Worm (Caenorhabditis elegans) whole organism, L2 larva: ENCODE results near the gene Y62H9A.16.

Experiments
- F13H6.1 ChIP-seq: sonication (generic microtip); optimal IDR thresholded peaks from 2 replicates; lab custom pipeline; 2016; ENCODE audit warnings: missing genetic modification characterization, missing compliant biosample characterization
- R02D3.7 ChIP-seq: fragments of 150-350 bp; optimal IDR thresholded peaks from 2 replicates; lab custom pipeline; 2014; ENCODE audit warnings: missing biosample characterization, missing genetic modification characterization
- Y55F3AM.14 ChIP-seq: fragments of 200-800 bp; sonication (Bioruptor generic); optimal IDR thresholded peaks from 2 replicates; lab custom pipeline; 2018; ENCODE audit warnings: mild to moderate bottlenecking, missing genetic modification characterization, missing compliant biosample characterization
- ZK546.5 ChIP-seq: sonication (generic microtip); optimal IDR thresholded peaks from 2 replicates; lab custom pipeline; 2017; ENCODE audit warnings: missing biosample characterization, missing genetic modification characterization
- alr-1 ChIP-seq: fragments of 150-350 bp; optimal IDR thresholded peaks from 2 replicates; lab custom pipeline; 2014; ENCODE audit warnings: missing biosample characterization, missing genetic modification characterization
- ceh-16 ChIP-seq: fragments of 150-350 bp; optimal IDR thresholded peaks from 2 replicates; lab custom pipeline; 2014; ENCODE audit warnings: missing biosample characterization, missing genetic modification characterization
- egl-27 ChIP-seq: sonication (generic microtip); optimal IDR thresholded peaks from 3 replicates; lab custom pipeline; 2017; ENCODE audit warnings: missing biosample characterization, missing genetic modification reagents, missing genetic modification characterization
- elt-1 ChIP-seq: fragments of 150-350 bp; optimal IDR thresholded peaks from 2 replicates; lab custom pipeline; 2014; ENCODE audit warnings: missing biosample characterization, missing genetic modification characterization
- elt-3 ChIP-seq: sonication (generic microtip); optimal IDR thresholded peaks from 2 replicates; lab custom pipeline; 2017; ENCODE audit warnings: missing biosample characterization, missing genetic modification characterization
- fos-1 ChIP-seq: fragments of 150-350 bp; optimal IDR thresholded peaks from 2 replicates; lab custom pipeline; 2014; ENCODE audit warnings: missing biosample characterization, missing genetic modification characterization
- lin-11 ChIP-seq: fragments of 150-350 bp; sonication (generic microtip); optimal IDR thresholded peaks from 2 replicates; lab custom pipeline; 2014; ENCODE audit warnings: missing biosample characterization, missing genetic modification characterization, inconsistent platforms, mixed read lengths
- lin-13 ChIP-seq: fragments of 150-350 bp; optimal IDR thresholded peaks from 2 replicates; lab custom pipeline; 2014; ENCODE audit warnings: missing biosample characterization, missing genetic modification reagents, missing genetic modification characterization
- lin-39 ChIP-seq: fragments of 150-350 bp; optimal IDR thresholded peaks from 2 replicates; lab custom pipeline; 2014; ENCODE audit warnings: missing biosample characterization, missing genetic modification reagents, missing genetic modification characterization
- lsy-2 ChIP-seq, 2 experiments: fragments of 150-350 bp in 1 of 2; sonication (generic microtip) in 1 of 2; optimal IDR thresholded peaks; 2 replicates each; lab custom pipeline; 2014 to 2017; ENCODE audit warnings: missing biosample characterization in 2 of 2, missing genetic modification characterization in 2 of 2
- mbf-1 ChIP-seq: sonication (generic microtip); optimal IDR thresholded peaks from 2 replicates; lab custom pipeline; 2017; ENCODE audit warnings: missing biosample characterization, missing genetic modification characterization
- mdl-1 ChIP-seq, 2 experiments: fragments of 150-350 bp in 1 of 2; sonication (generic microtip) in 1 of 2; optimal IDR thresholded peaks; 2 replicates each; lab custom pipeline; 2017; ENCODE audit warnings: missing biosample characterization in 2 of 2, missing genetic modification characterization in 2 of 2
- nhr-10 ChIP-seq: sonication (generic microtip); optimal IDR thresholded peaks from 2 replicates; lab custom pipeline; 2017; ENCODE audit warnings: missing biosample characterization, missing genetic modification characterization
- nhr-11 ChIP-seq: fragments of 150-350 bp; optimal IDR thresholded peaks from 2 replicates; lab custom pipeline; 2014; ENCODE audit warnings: missing biosample characterization, missing genetic modification characterization
- nhr-12 ChIP-seq: fragments of 150-350 bp; optimal IDR thresholded peaks from 2 replicates; lab custom pipeline; 2014; ENCODE audit warnings: missing biosample characterization, missing genetic modification characterization
- nhr-129 ChIP-seq: fragments of 150-350 bp; optimal IDR thresholded peaks from 2 replicates; lab custom pipeline; 2014; ENCODE audit warnings: missing biosample characterization, missing genetic modification characterization
- nhr-21 ChIP-seq: fragments of 150-350 bp; optimal IDR thresholded peaks from 2 replicates; lab custom pipeline; 2014; ENCODE audit warnings: missing biosample characterization, missing genetic modification characterization
- nhr-237 ChIP-seq: fragments of 150-350 bp; optimal IDR thresholded peaks from 2 replicates; lab custom pipeline; 2014; ENCODE audit warnings: missing biosample characterization, missing genetic modification characterization
- nhr-25 ChIP-seq: fragments of 150-350 bp; sonication (generic microtip); optimal IDR thresholded peaks from 3 replicates; lab custom pipeline; 2014; ENCODE audit warnings: missing biosample characterization, missing genetic modification characterization
- nhr-6 ChIP-seq: fragments of 150-350 bp; optimal IDR thresholded peaks from 2 replicates; lab custom pipeline; 2014; ENCODE audit warnings: missing biosample characterization, missing genetic modification characterization
- nhr-77 ChIP-seq: fragments of 150-350 bp; optimal IDR thresholded peaks from 2 replicates; lab custom pipeline; 2014; ENCODE audit warnings: missing biosample characterization, missing genetic modification characterization
- peb-1 ChIP-seq: fragments of 150-350 bp; optimal IDR thresholded peaks from 2 replicates; lab custom pipeline; 2014; ENCODE audit warnings: missing biosample characterization, missing genetic modification characterization
- skn-1 ChIP-seq: sonication (generic microtip); optimal IDR thresholded peaks from 2 replicates; lab custom pipeline; 2017; ENCODE audit warnings: missing biosample characterization, missing genetic modification characterization
- sma-3 ChIP-seq: sonication (generic microtip); optimal IDR thresholded peaks from 2 replicates; lab custom pipeline; 2016; ENCODE audit warnings: missing genetic modification reagents, missing genetic modification characterization, missing compliant biosample characterization
- snpc-4 ChIP-seq: fragments of 150-350 bp; optimal IDR thresholded peaks from 2 replicates; lab custom pipeline; 2014; ENCODE audit warnings: missing biosample characterization, missing genetic modification characterization
- unc-39 ChIP-seq: fragments of 150-350 bp; optimal IDR thresholded peaks from 2 replicates; lab custom pipeline; 2014; ENCODE audit warnings: missing biosample characterization, missing genetic modification characterization
- unc-55 ChIP-seq: fragments of 150-350 bp; sonication (generic microtip); optimal IDR thresholded peaks from 3 replicates; lab custom pipeline; 2014; ENCODE audit warnings: missing biosample characterization, missing genetic modification reagents, missing genetic modification characterization
- unc-62 ChIP-seq: fragments of 150-350 bp; optimal IDR thresholded peaks from 2 replicates; lab custom pipeline; 2014; ENCODE audit warnings: missing biosample characterization, missing genetic modification reagents, missing genetic modification characterization
- zag-1 ChIP-seq: fragments of 150-350 bp; optimal IDR thresholded peaks from 2 replicates; lab custom pipeline; 2014; ENCODE audit warnings: missing biosample characterization, missing genetic modification characterization
- ztf-11 ChIP-seq: sonication (generic microtip); optimal IDR thresholded peaks from 2 replicates; lab custom pipeline; 2017; ENCODE audit warnings: missing biosample characterization, missing genetic modification characterization
- ztf-4 ChIP-seq: fragments of 150-350 bp; optimal IDR thresholded peaks from 2 replicates; lab custom pipeline; 2014; ENCODE audit warnings: missing biosample characterization, missing genetic modification characterization

Gene Y62H9A.16

DNA sequence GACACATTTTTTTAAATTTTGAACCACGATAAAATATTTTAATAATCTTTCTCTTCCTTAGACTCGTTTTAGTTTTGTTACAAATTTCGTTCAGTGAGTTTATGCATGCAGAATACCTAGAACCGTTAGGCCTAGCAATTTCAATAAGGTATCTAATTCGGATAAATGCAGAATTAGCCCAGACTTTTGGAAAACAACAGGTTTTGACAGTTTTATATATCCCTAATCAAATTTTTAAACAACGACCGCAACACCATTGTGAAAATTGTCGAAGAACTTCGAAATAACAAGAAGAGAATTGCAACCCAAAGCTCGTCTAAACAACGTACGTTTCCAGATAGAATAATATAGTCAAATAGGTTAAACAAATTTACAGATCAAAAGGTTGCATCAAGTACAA lies at the start of gene Y62H9A.16:
Gene Y62H9A.16 (plus strand): TSS at position 301 of the 400 bp plus-strand sequence.
- TF ChIP-seq elt-1: no peak
- no peak for TF ChIP-seq ZK546.5 (tag; lab: Kevin White, UChicago)
- no peak for TF ChIP-seq nhr-10 (tag; lab: Kevin White, UChicago)
- no peak for TF ChIP-seq nhr-77
- TF ChIP-seq Y55F3AM.14: no peak
- TF ChIP-seq unc-62: no peak
- TF ChIP-seq unc-39 (tag; lab: Kevin White, UChicago): no peak
- no peak for TF ChIP-seq unc-55 (GFP tag; lab: Kevin White, UChicago)
- no peak for TF ChIP-seq nhr-25 (tag; lab: Kevin White, UChicago)
- TF ChIP-seq lin-13 (GFP tag; lab: Kevin White, UChicago): no peak
- TF ChIP-seq elt-3 (tag; lab: Kevin White, UChicago): no peak
- TF ChIP-seq alr-1 (tag; lab: Kevin White, UChicago): no peak
- no peak for TF ChIP-seq lin-11
- no peak for TF ChIP-seq egl-27 (tag; lab: Kevin White, UChicago)
- TF ChIP-seq mdl-1 (tag; optimal IDR thresholded peaks at IDR 0.05; lab: Kevin White, UChicago): no peak
- no peak for TF ChIP-seq R02D3.7 (tag; lab: Kevin White, UChicago)
- no peak for TF ChIP-seq nhr-129 (tag; lab: Kevin White, UChicago)
- no peak for TF ChIP-seq peb-1 (tag; lab: Kevin White, UChicago)
- no peak for TF ChIP-seq ztf-4 (tag; lab: Kevin White, UChicago)
- TF ChIP-seq, all 48 proteins: peak for 0

- TF ChIP-seq unc-55 (GFP tag; lab: Kevin White, UChicago): no peak
- no peak for TF ChIP-seq nhr-11 (tag; lab: Kevin White, UChicago)
- no peak for TF ChIP-seq peb-1 (tag; lab: Kevin White, UChicago)
- TF ChIP-seq nhr-21 (tag; lab: Kevin White, UChicago): no peak
- no peak for TF ChIP-seq mdl-1 (tag; optimal IDR thresholded peaks at IDR 0.05; lab: Kevin White, UChicago)
- TF ChIP-seq, all 48 proteins: peak for 0
Measured at ce11 chrX:11869260-11869659, 48.8 kb upstream of the Y62H9A.16 start, which contains the start of gene dot-1.2. Gene dot-1.2, minus strand, starts transcription at chrX:11869360.

- TF ChIP-seq mdl-1 (tag; optimal IDR thresholded peaks at IDR 0.05; lab: Kevin White, UChicago) (no peak), sma-3 (no peak), lin-11 (no peak), skn-1 (tag; lab: Kevin White, UChicago) (no peak), nhr-129 (tag; lab: Kevin White, UChicago) (no peak), nhr-21 (tag; lab: Kevin White, UChicago) (no peak), lin-39 (tag; lab: Kevin White, UChicago) (no peak), nhr-12 (tag; lab: Kevin White, UChicago) (no peak), nhr-237 (tag; lab: Kevin White, UChicago) (no peak), mbf-1 (no peak), lsy-2 (tag; optimal IDR thresholded peaks at IDR 0.05; lab: Kevin White, UChicago) (no peak), snpc-4 (tag; lab: Kevin White, UChicago) (no peak), peb-1 (tag; lab: Kevin White, UChicago) (no peak), fos-1 (tag; lab: Kevin White, UChicago) (no peak)
Measured at ce11 chrX:11870393-11870792, 47.7 kb upstream of the Y62H9A.16 start.

DNA sequence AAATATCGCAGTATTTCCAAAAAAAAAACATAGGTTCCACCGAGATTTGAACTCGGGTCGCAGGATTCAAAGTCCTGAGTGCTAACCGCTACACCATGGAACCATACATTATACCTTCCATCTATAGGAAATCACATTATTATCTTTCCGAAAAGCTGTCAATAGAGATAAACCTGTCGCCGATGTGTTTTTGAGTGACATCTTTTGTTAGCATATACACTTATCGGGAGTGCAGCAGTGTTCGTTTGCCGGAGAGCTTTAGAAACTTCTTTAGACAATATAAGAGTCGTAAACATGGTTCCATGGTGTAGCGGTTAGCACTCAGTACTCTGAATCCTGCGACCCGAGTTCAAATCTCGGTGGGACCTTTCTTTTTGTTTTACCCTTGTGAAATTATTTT lies 45.9 kb upstream of the Y62H9A.16 start:
- TF ChIP-seq lin-13 (GFP tag; lab: Kevin White, UChicago): no peak
- no peak for TF ChIP-seq mdl-1 (tag; optimal IDR thresholded peaks at IDR 0.05; lab: Kevin White, UChicago)
- no peak for TF ChIP-seq peb-1 (tag; lab: Kevin White, UChicago)
- TF ChIP-seq ceh-16 (tag; lab: Kevin White, UChicago): no peak
- no peak for TF ChIP-seq nhr-6 (tag; lab: Kevin White, UChicago)
- no peak for TF ChIP-seq zag-1 (tag; lab: Kevin White, UChicago)
- no peak for TF ChIP-seq nhr-129 (tag; lab: Kevin White, UChicago)
- no peak for TF ChIP-seq ztf-4 (tag; lab: Kevin White, UChicago)
- no peak for TF ChIP-seq elt-1
- no peak for TF ChIP-seq lin-11
- no peak for TF ChIP-seq F13H6.1 (tag; lab: Kevin White, UChicago)
- no peak for TF ChIP-seq fos-1 (tag; lab: Kevin White, UChicago)
- no peak for TF ChIP-seq ztf-11 (tag; lab: Kevin White, UChicago)
- TF ChIP-seq nhr-77: no peak
- no peak for TF ChIP-seq R02D3.7 (tag; lab: Kevin White, UChicago)
- TF ChIP-seq, all 48 proteins: peak for 0
